Fruit fly (Drosophila melanogaster) whole organism, embryonic: ENCODE data around the gene CG5214.

Experiments
- CG10274 ChIP-seq: fragments of 200-800 bp; sonication (Bioruptor generic); optimal IDR thresholded peaks from 3 replicates; lab custom pipeline; 2017; ENCODE audit warnings: missing biosample characterization, mild to moderate bottlenecking, missing genetic modification characterization
- CG12659 ChIP-seq: fragments of 200-800 bp; sonication (Bioruptor generic); optimal IDR thresholded peaks from 3 replicates; lab custom pipeline; 2017; ENCODE audit warnings: mild to moderate bottlenecking, missing biosample characterization, missing genetic modification reagents, missing genetic modification characterization
- CG13624 ChIP-seq: fragments of 200-800 bp; sonication (Bioruptor generic); optimal IDR thresholded peaks from 2 replicates; lab custom pipeline; 2016; ENCODE audit warnings: missing biosample characterization, missing genetic modification characterization
- CG15479 ChIP-seq: fragments of 200-800 bp; sonication (Bioruptor generic); optimal IDR thresholded peaks from 3 replicates; lab custom pipeline; 2019; ENCODE audit warnings: missing biosample characterization, mild to moderate bottlenecking, missing genetic modification characterization, moderate library complexity
- CG17186 ChIP-seq: fragments of 200-800 bp; sonication (Bioruptor generic); optimal IDR thresholded peaks from 3 replicates; lab custom pipeline; 2017; ENCODE audit warnings: missing biosample characterization, missing genetic modification reagents, missing genetic modification characterization
- CG17359 ChIP-seq: fragments of 200-800 bp; sonication (Bioruptor generic); optimal IDR thresholded peaks from 3 replicates; lab custom pipeline; 2018; ENCODE audit warnings: missing biosample characterization, mild to moderate bottlenecking, missing genetic modification characterization, moderate library complexity
- CG2116 ChIP-seq: fragments of 200-800 bp; sonication (Bioruptor generic); optimal IDR thresholded peaks from 3 replicates; lab custom pipeline; 2018; ENCODE audit warnings: missing biosample characterization, mild to moderate bottlenecking, missing genetic modification characterization
- CG2889 ChIP-seq: fragments of 200-800 bp; sonication (Bioruptor generic); IDR thresholded peaks from 3 replicates; pipeline ENCODE4 v1.3.6; 2022; ENCODE audit warnings: missing biosample characterization, missing genetic modification characterization
- CG4730 ChIP-seq: fragments of 200-800 bp; sonication (Bioruptor generic); IDR thresholded peaks from 2 replicates; pipeline ENCODE4 v1.3.6; 2022; ENCODE audit warnings: missing biosample characterization, missing genetic modification characterization
- CG4820 ChIP-seq: fragments of 200-800 bp; sonication (Bioruptor generic); optimal IDR thresholded peaks from 3 replicates; lab custom pipeline; 2016; ENCODE audit warnings: missing biosample characterization, missing genetic modification characterization
- CG6791 ChIP-seq: fragments of 200-800 bp; sonication (Bioruptor generic); IDR thresholded peaks from 3 replicates; pipeline ENCODE4 v1.3.6; 2022; ENCODE audit warnings: missing biosample characterization, missing genetic modification characterization; ENCODE audit not compliant: partially characterized antibody
- CG7357 ChIP-seq: fragments of 200-800 bp; sonication (Bioruptor generic); IDR thresholded peaks from 3 replicates; pipeline ENCODE4 v1.3.6; 2022; ENCODE audit warnings: missing biosample characterization, missing genetic modification characterization
- CG8089 ChIP-seq: fragments of 200-800 bp; sonication (Bioruptor generic); optimal IDR thresholded peaks from 3 replicates; lab custom pipeline; 2016; ENCODE audit warnings: missing biosample characterization, missing genetic modification characterization
- CG9876 ChIP-seq: fragments of 200-800 bp; sonication (Bioruptor generic); optimal IDR thresholded peaks from 2 replicates; lab custom pipeline; 2016; ENCODE audit warnings: missing biosample characterization, missing genetic modification characterization
- CHES-1-like ChIP-seq: fragments of 200-800 bp; sonication (Bioruptor generic); optimal IDR thresholded peaks from 2 replicates; lab custom pipeline; 2016; ENCODE audit warnings: missing biosample characterization, missing genetic modification characterization
- D ChIP-seq, 2 experiments: fragments of 200-800 bp in 1 of 2; fragments of >200 bp in 1 of 2; sonication (Bioruptor generic) in 1 of 2; optimal IDR thresholded peaks; 2 replicates in 1 of 2; 3 replicates in 1 of 2; lab custom pipeline; 2017; ENCODE audit warnings: mild to moderate bottlenecking in 1 of 2, missing biosample characterization in 1 of 2, missing genetic modification characterization in 1 of 2, missing genetic modification reagents in 1 of 2
- Dek ChIP-seq: fragments of 200-800 bp; sonication (Bioruptor generic); optimal IDR thresholded peaks from 3 replicates; lab custom pipeline; 2019; ENCODE audit warnings: missing biosample characterization, mild to moderate bottlenecking, missing genetic modification characterization, moderate library complexity
- Max ChIP-seq: fragments of 200-800 bp; sonication (Bioruptor generic); optimal IDR thresholded peaks from 2 replicates; lab custom pipeline; 2016; ENCODE audit warnings: missing biosample characterization, mild to moderate bottlenecking, missing genetic modification characterization
- Meics ChIP-seq: fragments of 200-800 bp; sonication (Bioruptor generic); optimal IDR thresholded peaks from 2 replicates; lab custom pipeline; 2017; ENCODE audit warnings: missing biosample characterization, mild to moderate bottlenecking, missing genetic modification characterization
- NK7.1 ChIP-seq: fragments of 200-800 bp; sonication (Bioruptor generic); optimal IDR thresholded peaks from 3 replicates; lab custom pipeline; 2016; ENCODE audit warnings: missing biosample characterization, missing genetic modification characterization
- Nf-YC ChIP-seq: fragments of 200-800 bp; optimal IDR thresholded peaks from 3 replicates; lab custom pipeline; 2019; ENCODE audit warnings: missing biosample characterization, mild to moderate bottlenecking, missing genetic modification characterization, moderate library complexity
- Rfx ChIP-seq: fragments of 200-800 bp; sonication (Bioruptor generic); IDR thresholded peaks from 2 replicates; pipeline ENCODE4 v1.3.6; 2022; ENCODE audit warnings: missing biosample characterization, missing genetic modification characterization
- Sox100B ChIP-seq: fragments of 200-800 bp; sonication (Bioruptor generic); optimal IDR thresholded peaks from 3 replicates; lab custom pipeline; 2018; ENCODE audit warnings: missing biosample characterization, mild to moderate bottlenecking, missing genetic modification characterization
- Stat92E ChIP-seq, 3 experiments: fragments of >200 bp in 2 of 3; fragments of 200-800 bp in 1 of 3; sonication (Bioruptor generic) in 1 of 3; optimal IDR thresholded peaks; 2 replicates each; lab custom pipeline; 2017 to 2019; ENCODE audit warnings: missing biosample characterization in 3 of 3, missing genetic modification characterization in 3 of 3, mild to moderate bottlenecking in 1 of 3, moderate library complexity in 1 of 3
- Trl ChIP-seq, 3 experiments: fragments of >200 bp in 2 of 3; fragments of 200-800 bp in 1 of 3; sonication (Bioruptor generic) in 1 of 3; optimal IDR thresholded peaks; 2 replicates in 1 of 3; 3 replicates in 2 of 3; lab custom pipeline; 2016 to 2017; ENCODE audit warnings: missing biosample characterization in 1 of 3, missing genetic modification characterization in 1 of 3
- ac ChIP-seq: fragments of 200-800 bp; sonication (Bioruptor generic); optimal IDR thresholded peaks from 3 replicates; lab custom pipeline; 2017; ENCODE audit warnings: missing biosample characterization, mild to moderate bottlenecking, missing genetic modification characterization
- ash1 ChIP-seq: fragments of 200-800 bp; sonication (Bioruptor generic); optimal IDR thresholded peaks from 2 replicates; lab custom pipeline; 2018; ENCODE audit warnings: missing biosample characterization, mild to moderate bottlenecking, missing genetic modification characterization
- ci ChIP-seq: fragments of 200-800 bp; sonication (Bioruptor generic); IDR thresholded peaks from 3 replicates; pipeline ENCODE4 v1.3.6; 2022; ENCODE audit warnings: missing biosample characterization, missing genetic modification characterization
- dati ChIP-seq: fragments of 200-800 bp; sonication (Bioruptor generic); IDR thresholded peaks from 2 replicates; pipeline ENCODE4 v1.3.6; 2022; ENCODE audit warnings: missing biosample characterization, missing genetic modification characterization
- dm ChIP-seq: fragments of 200-800 bp; sonication (Bioruptor generic); optimal IDR thresholded peaks from 3 replicates; lab custom pipeline; 2016; ENCODE audit warnings: missing biosample characterization, missing genetic modification characterization
- eve ChIP-seq, 2 experiments: fragments of >200 bp; optimal IDR thresholded peaks; 2 replicates each; lab custom pipeline; 2017; ENCODE audit warnings: missing biosample characterization in 2 of 2, missing genetic modification characterization in 2 of 2
- eyg ChIP-seq: fragments of 200-800 bp; sonication (Bioruptor generic); optimal IDR thresholded peaks from 3 replicates; lab custom pipeline; 2016; ENCODE audit warnings: missing biosample characterization, missing genetic modification characterization
- fru ChIP-seq: fragments of >200 bp; optimal IDR thresholded peaks from 2 replicates; lab custom pipeline; 2017
- gfzf ChIP-seq: fragments of 200-800 bp; sonication (Bioruptor generic); optimal IDR thresholded peaks from 2 replicates; lab custom pipeline; 2016; ENCODE audit warnings: missing biosample characterization, mild to moderate bottlenecking, missing genetic modification characterization, moderate library complexity
- gt ChIP-seq: fragments of 200-800 bp; sonication (Bioruptor generic); IDR thresholded peaks from 2 replicates; pipeline ENCODE4 v1.3.6; 2022; ENCODE audit warnings: missing biosample characterization, missing genetic modification characterization
- mld ChIP-seq: fragments of 200-800 bp; sonication (Bioruptor generic); IDR thresholded peaks from 3 replicates; pipeline ENCODE4 v1.3.6; 2022; ENCODE audit warnings: missing biosample characterization, missing genetic modification characterization; ENCODE audit not compliant: partially characterized antibody
- nau ChIP-seq: fragments of 200-800 bp; sonication (Bioruptor generic); optimal IDR thresholded peaks from 3 replicates; lab custom pipeline; 2017; ENCODE audit warnings: missing biosample characterization, mild to moderate bottlenecking, missing genetic modification characterization, missing genetic modification reagents
- nmo ChIP-seq: fragments of 200-800 bp; sonication (Bioruptor generic); optimal IDR thresholded peaks from 2 replicates; lab custom pipeline; 2018; ENCODE audit warnings: missing biosample characterization, mild to moderate bottlenecking, missing genetic modification characterization, moderate library complexity
- nom ChIP-seq: fragments of 200-800 bp; sonication (Bioruptor generic); optimal IDR thresholded peaks from 2 replicates; lab custom pipeline; 2017; ENCODE audit warnings: missing biosample characterization, missing genetic modification characterization, mild to moderate bottlenecking, moderate library complexity, missing genetic modification reagents
- ro ChIP-seq: fragments of 200-800 bp; sonication (Bioruptor generic); IDR thresholded peaks from 2 replicates; pipeline ENCODE4 v1.3.6; 2022; ENCODE audit warnings: missing biosample characterization, missing genetic modification characterization
- sc ChIP-seq, 3 experiments: fragments of >200 bp in 2 of 3; fragments of 200-800 bp in 1 of 3; sonication (Bioruptor generic) in 1 of 3; optimal IDR thresholded peaks; 2 replicates in 2 of 3; 3 replicates in 1 of 3; lab custom pipeline; 2017; ENCODE audit warnings: mild to moderate bottlenecking in 1 of 3, missing biosample characterization in 1 of 3, missing genetic modification characterization in 1 of 3, missing genetic modification reagents in 1 of 3
- sqz ChIP-seq: fragments of 200-800 bp; sonication (Bioruptor generic); optimal IDR thresholded peaks from 3 replicates; lab custom pipeline; 2018; ENCODE audit warnings: missing biosample characterization, mild to moderate bottlenecking, missing genetic modification characterization
- sug ChIP-seq: fragments of 200-800 bp; optimal IDR thresholded peaks from 2 replicates; lab custom pipeline; 2019; ENCODE audit warnings: missing biosample characterization, mild to moderate bottlenecking, missing genetic modification characterization, moderate library complexity
- tgo ChIP-seq: fragments of 200-800 bp; sonication (Bioruptor generic); IDR thresholded peaks from 3 replicates; pipeline ENCODE4 v1.3.6; 2022; ENCODE audit warnings: missing biosample characterization, missing genetic modification characterization
- toy ChIP-seq: fragments of 200-800 bp; sonication (Bioruptor generic); IDR thresholded peaks from 2 replicates; pipeline ENCODE4 v1.3.6; 2022; ENCODE audit warnings: missing biosample characterization, missing genetic modification characterization
- tx ChIP-seq: fragments of 200-800 bp; sonication (Bioruptor generic); optimal IDR thresholded peaks from 2 replicates; lab custom pipeline; 2016; ENCODE audit warnings: missing biosample characterization, missing genetic modification characterization
- zen ChIP-seq: fragments of 200-800 bp; sonication (Bioruptor generic); optimal IDR thresholded peaks from 3 replicates; lab custom pipeline; 2018; ENCODE audit warnings: missing biosample characterization, mild to moderate bottlenecking, missing genetic modification characterization, moderate library complexity

The CG5214 gene

dm6 chr3R:11196648-11197388 is 47.3 kb upstream of the CG5214 start (continued):
- TF ChIP-seq mld (GFP tag; lab: Robert Waterston, UW) (no peak), Stat92E (GFP tag; optimal IDR thresholded peaks at IDR 0.05; lab: Kevin White, UChicago) (peak in 1 of 3 experiments; percentile 99), CG8089 (peak; percentile 63), dm (GFP tag; lab: Kevin White, UChicago) (peak; percentile 82), Dek (peak; percentile 99), nom (peak; percentile 89), CG13624 (GFP tag; lab: Kevin White, UChicago) (peak; percentile 97), CG15479 (GFP tag; lab: Kevin White, UChicago) (peak; percentile 18), eve (GFP tag; optimal IDR thresholded peaks at IDR 0.05; lab: Kevin White, UChicago) (peak in 1 of 2 experiments; percentile 99), CG2116 (GFP tag; lab: Kevin White, UChicago) (peak; percentile 79), nmo (GFP tag; lab: Kevin White, UChicago) (peak; percentile 100), fru (no peak), NK7.1 (GFP tag; lab: Kevin White, UChicago) (no peak), CG12659 (peak; percentile 99), ac (GFP tag; lab: Kevin White, UChicago) (peak; percentile 60), CG6791 (no peak), Max (GFP tag; lab: Kevin White, UChicago) (peak; percentile 97), tx (GFP tag; lab: Kevin White, UChicago) (peak; percentile 81), ro (peak; percentile 97), Nf-YC (tag; lab: Kevin White, UChicago) (peak; percentile 88), tgo (GFP tag; lab: Robert Waterston, UW) (peak; percentile 99), sqz (GFP tag; lab: Kevin White, UChicago) (peak; percentile 96), gt (GFP tag; lab: Robert Waterston, UW) (peak; percentile 96), CG4820 (GFP tag; lab: Kevin White, UChicago) (peak; percentile 97), ci (GFP tag; lab: Robert Waterston, UW) (peak; percentile 96), dati (GFP tag; lab: Robert Waterston, UW) (peak; percentile 90), CG17186 (GFP tag; lab: Kevin White, UChicago) (peak; percentile 80), Meics (GFP tag; lab: Kevin White, UChicago) (peak; percentile 99), CG7357 (GFP tag; lab: Robert Waterston, UW) (peak; percentile 96), CG10274 (GFP tag; lab: Kevin White, UChicago) (peak; percentile 93), eyg (GFP tag; lab: Kevin White, UChicago) (no peak), D (optimal IDR thresholded peaks at IDR 0.05; lab: Kevin White, UChicago) (no peak), D (GFP tag; optimal IDR thresholded peaks at IDR 0.05; lab: Kevin White, UChicago) (peak; percentile 99), CHES-1-like (GFP tag; lab: Kevin White, UChicago) (peak; percentile 85), CG17359 (peak; percentile 99), CG2889 (peak; percentile 96), ash1 (GFP tag; lab: Kevin White, UChicago) (peak; percentile 82), sug (tag; lab: Kevin White, UChicago) (peak; percentile 93), toy (GFP tag; lab: Robert Waterston, UW) (peak; percentile 93), nau (peak; percentile 97), Rfx (GFP tag; lab: Robert Waterston, UW) (peak; percentile 98), zen (tag; lab: Kevin White, UChicago) (peak; percentile 96), sc (optimal IDR thresholded peaks at IDR 0.05; lab: Kevin White, UChicago) (no peak), sc (GFP tag; optimal IDR thresholded peaks at IDR 0.05; lab: Kevin White, UChicago) (peak; percentile 97), gfzf (GFP tag; lab: Kevin White, UChicago) (peak; percentile 3), CG9876 (peak; percentile 64), Trl (optimal IDR thresholded peaks at IDR 0.05; lab: Kevin White, UChicago) (peak; percentile 71 to 81), Trl (GFP tag; optimal IDR thresholded peaks at IDR 0.05; lab: Kevin White, UChicago) (peak; percentile 81), Sox100B (GFP tag; lab: Kevin White, UChicago) (peak; percentile 100), CG4730 (peak; percentile 97)
